Worm (Caenorhabditis elegans) whole organism, L3 larva: ENCODE results near the gene asp-16.

Experiments
- ama-1 ChIP-seq: fragments of 150-350 bp; optimal IDR thresholded peaks from 2 replicates; lab custom pipeline; 2018
- ceh-16 ChIP-seq: sonication (generic microtip); optimal IDR thresholded peaks from 2 replicates; lab custom pipeline; 2017; ENCODE audit warnings: missing biosample characterization, missing genetic modification characterization
- ceh-28 ChIP-seq: fragments of 150-350 bp; optimal IDR thresholded peaks from 2 replicates; lab custom pipeline; 2014; ENCODE audit warnings: missing biosample characterization, missing genetic modification reagents, missing genetic modification characterization
- egl-27 ChIP-seq: sonication (generic microtip); optimal IDR thresholded peaks from 4 replicates; lab custom pipeline; 2017; ENCODE audit warnings: missing biosample characterization, missing genetic modification reagents, missing genetic modification characterization
- fos-1 ChIP-seq: fragments of 150-350 bp; optimal IDR thresholded peaks from 2 replicates; lab custom pipeline; 2014; ENCODE audit warnings: missing biosample characterization, missing genetic modification characterization
- jun-1 ChIP-seq: fragments of 150-350 bp; optimal IDR thresholded peaks from 2 replicates; lab custom pipeline; 2014; ENCODE audit warnings: missing biosample characterization, missing genetic modification reagents, missing genetic modification characterization
- mdl-1 ChIP-seq: fragments of 150-350 bp; optimal IDR thresholded peaks from 2 replicates; lab custom pipeline; 2014; ENCODE audit warnings: missing biosample characterization, missing genetic modification characterization
- mml-1 ChIP-seq: fragments of 150-350 bp; sonication (generic microtip); optimal IDR thresholded peaks from 3 replicates; lab custom pipeline; 2014; ENCODE audit warnings: missing biosample characterization, missing genetic modification characterization
- nhr-11 ChIP-seq: fragments of 150-350 bp; optimal IDR thresholded peaks from 2 replicates; lab custom pipeline; 2014; ENCODE audit warnings: missing biosample characterization, missing genetic modification characterization
- nhr-237 ChIP-seq: fragments of 150-350 bp; optimal IDR thresholded peaks from 2 replicates; lab custom pipeline; 2014; ENCODE audit warnings: missing biosample characterization, missing genetic modification characterization
- nhr-43 ChIP-seq: sonication (generic microtip); optimal IDR thresholded peaks from 2 replicates; lab custom pipeline; 2016; ENCODE audit warnings: mild to moderate bottlenecking, missing genetic modification characterization, missing compliant biosample characterization; ENCODE audit not compliant: poor library complexity, severe bottlenecking
- nhr-77 ChIP-seq: fragments of 150-350 bp; optimal IDR thresholded peaks from 2 replicates; lab custom pipeline; 2014; ENCODE audit warnings: missing biosample characterization, missing genetic modification characterization
- skn-1 ChIP-seq: fragments of 150-350 bp; optimal IDR thresholded peaks from 2 replicates; lab custom pipeline; 2014; ENCODE audit warnings: missing biosample characterization, missing genetic modification characterization
- unc-62 ChIP-seq: fragments of 150-350 bp; sonication (generic microtip); optimal IDR thresholded peaks from 4 replicates; lab custom pipeline; 2014; ENCODE audit warnings: missing biosample characterization, missing genetic modification reagents, missing genetic modification characterization

ce11 chrV:19047442-19047841 is 5.0 kb upstream of the asp-16 start:
- TF ChIP-seq fos-1 (tag; lab: Kevin White, UChicago): no peak
- no peak for TF ChIP-seq nhr-77 (tag; lab: Kevin White, UChicago)
- TF ChIP-seq nhr-11: no peak
- TF ChIP-seq skn-1 (tag; lab: Kevin White, UChicago): no peak
- TF ChIP-seq mml-1 (tag; lab: Kevin White, UChicago): no peak
- no peak for TF ChIP-seq jun-1 (tag; lab: Kevin White, UChicago)
- no peak for TF ChIP-seq unc-62
- no peak for TF ChIP-seq nhr-43 (tag; lab: Kevin White, UChicago)
- TF ChIP-seq ceh-28 (tag; lab: Kevin White, UChicago): no peak
- TF ChIP-seq egl-27 (tag; lab: Kevin White, UChicago): no peak
- no peak for TF ChIP-seq nhr-237 (tag; lab: Kevin White, UChicago)
- no peak for TF ChIP-seq ama-1 (lab: Kevin White, UChicago)
- TF ChIP-seq mdl-1: no peak
- no peak for TF ChIP-seq ceh-16 (tag; lab: Kevin White, UChicago)
